Worm (Caenorhabditis elegans): ENCODE measurements around the gene W01D2.3.
A peak's percentile ranks its signal among the peaks of the same experiment; 100 is the strongest.

Gene W01D2.3

DNA sequence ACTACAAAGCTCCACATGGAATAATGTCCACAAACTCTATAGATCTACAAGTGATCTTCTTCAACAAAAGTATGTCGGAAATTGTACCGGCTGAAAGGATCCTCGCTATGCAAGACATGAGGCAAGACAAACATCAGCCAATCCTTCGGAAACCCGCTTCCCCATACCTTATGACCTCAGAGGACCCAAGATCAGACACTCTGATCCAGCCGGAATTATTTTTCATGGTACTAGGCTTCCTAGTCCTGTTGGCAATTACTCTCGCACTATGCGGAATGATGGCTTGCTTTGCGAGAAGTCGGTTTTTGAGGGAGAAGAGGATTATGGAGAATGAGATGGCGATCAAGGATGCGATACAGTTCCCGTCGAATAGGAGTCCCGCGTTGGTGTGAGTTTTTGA is 45.8 kb upstream of the W01D2.3 start:
- TF ChIP-seq efl-1 (optimal IDR thresholded peaks at IDR 0.05) (no peak), efl-1 (GFP tag; optimal IDR thresholded peaks at IDR 0.05 in 1 of 2) (peak in 1 of 2 experiments; percentile 76), rnt-1 (tag; optimal IDR thresholded peaks at IDR 0.05) (no peak)

DNA sequence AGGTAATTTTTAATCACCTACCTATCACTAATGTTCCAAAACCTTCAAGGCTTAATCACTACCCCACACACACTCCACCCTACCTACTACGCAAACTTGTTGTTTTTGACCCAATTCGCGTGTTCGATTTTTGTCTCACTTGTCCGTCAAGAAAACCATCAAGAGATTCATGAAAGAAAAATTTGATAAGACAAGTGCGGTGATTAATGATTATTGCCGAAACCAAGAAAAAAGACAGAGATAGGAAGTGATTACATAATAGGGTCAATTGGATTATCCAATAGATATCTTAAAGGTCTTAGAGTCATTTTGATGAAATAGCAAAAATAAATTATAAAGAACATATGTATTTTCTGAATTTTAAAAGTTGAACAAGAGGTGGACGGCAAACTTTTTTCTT is 40.1 kb upstream of the W01D2.3 start:
- TF ChIP-seq blmp-1 (tag; optimal IDR thresholded peaks at IDR 0.05) (peak; percentile 86), mdl-1 (tag; optimal IDR thresholded peaks at IDR 0.05) (no peak), elt-3 (tag; optimal IDR thresholded peaks at IDR 0.05) (peak in 1 of 6 experiments; percentile 35)

ce11 chrII:14843016-14843415 is 38.9 kb upstream of the W01D2.3 start, which contains the start of gene cdh-7:
TSS of gene cdh-7 (plus strand) at chrII:14843229.
- peak; percentile 84 for TF ChIP-seq blmp-1 (tag; optimal IDR thresholded peaks at IDR 0.05)
- TF ChIP-seq lsy-2 (tag; optimal IDR thresholded peaks at IDR 0.05), result no peak
- TF ChIP-seq elt-2 (tag; optimal IDR thresholded peaks at IDR 0.05), result no peak

ce11 chrII:14841253-14841652 is 37.1 kb upstream of the W01D2.3 start:
- TF ChIP-seq lsy-2 (tag; optimal IDR thresholded peaks at IDR 0.05), result peak in 1 of 2 experiments; percentile 43
- no peak for TF ChIP-seq unc-30 (tag; optimal IDR thresholded peaks at IDR 0.05)
- no peak for TF ChIP-seq jun-1 (tag; optimal IDR thresholded peaks at IDR 0.05)
- TF ChIP-seq lin-35 (GFP tag; optimal IDR thresholded peaks at IDR 0.05), result peak in 1 of 2 experiments; percentile 51
- TF ChIP-seq isw-1 (GFP tag; IDR thresholded peaks at IDR 0.05), result no peak
- peak; percentile 24 for TF ChIP-seq snu-23 (GFP tag; optimal IDR thresholded peaks at IDR 0.05)
- peak; percentile 82 for TF ChIP-seq nhr-20 (tag; optimal IDR thresholded peaks at IDR 0.05)
- no peak for TF ChIP-seq sup-37 (GFP tag; optimal IDR thresholded peaks at IDR 0.05)
- no peak for TF ChIP-seq grh-1 (GFP tag; IDR thresholded peaks at IDR 0.05)
- TF ChIP-seq nhr-76 (tag; optimal IDR thresholded peaks at IDR 0.05), result no peak

ce11 chrII:14838596-14839215 is 34.6 kb upstream of the W01D2.3 start:
- peak in 1 of 2 experiments; percentile 31 for TF ChIP-seq lin-35 (GFP tag; optimal IDR thresholded peaks at IDR 0.05)
- no peak for TF ChIP-seq zip-4 (GFP tag; optimal IDR thresholded peaks at IDR 0.05)
- peak; percentile 13 for TF ChIP-seq snu-23 (GFP tag; optimal IDR thresholded peaks at IDR 0.05)
- peak; percentile 38 for TF ChIP-seq nhr-71 (tag; optimal IDR thresholded peaks at IDR 0.05)
- TF ChIP-seq nhr-85 (tag), result peak; percentile 77
- peak; percentile 67 for TF ChIP-seq blmp-1 (tag; optimal IDR thresholded peaks at IDR 0.05)
- peak in 2 of 6 experiments; percentile 6 to 34 for TF ChIP-seq elt-3 (tag; optimal IDR thresholded peaks at IDR 0.05)
- TF ChIP-seq lin-14 (GFP tag; optimal IDR thresholded peaks at IDR 0.05), result peak; percentile 57
- peak in 1 of 2 experiments; percentile 5 for TF ChIP-seq mdl-1 (tag; optimal IDR thresholded peaks at IDR 0.05)
- TF ChIP-seq tbx-2 (tag; optimal IDR thresholded peaks at IDR 0.05), result peak; percentile 24
- no peak for TF ChIP-seq ets-5 (GFP tag; IDR thresholded peaks at IDR 0.05)
- peak; percentile 60 for TF ChIP-seq nhr-20 (tag; optimal IDR thresholded peaks at IDR 0.05)
- no peak for TF ChIP-seq aha-1 (tag; optimal IDR thresholded peaks at IDR 0.05)
- no peak for TF ChIP-seq vab-15 (tag; optimal IDR thresholded peaks at IDR 0.05)
- peak; percentile 9 for TF ChIP-seq snpc-4 (tag; optimal IDR thresholded peaks at IDR 0.05)
- peak; percentile 44 for TF ChIP-seq nhr-90 (tag; optimal IDR thresholded peaks at IDR 0.05; ENCODE audit: poor library complexity)

DNA sequence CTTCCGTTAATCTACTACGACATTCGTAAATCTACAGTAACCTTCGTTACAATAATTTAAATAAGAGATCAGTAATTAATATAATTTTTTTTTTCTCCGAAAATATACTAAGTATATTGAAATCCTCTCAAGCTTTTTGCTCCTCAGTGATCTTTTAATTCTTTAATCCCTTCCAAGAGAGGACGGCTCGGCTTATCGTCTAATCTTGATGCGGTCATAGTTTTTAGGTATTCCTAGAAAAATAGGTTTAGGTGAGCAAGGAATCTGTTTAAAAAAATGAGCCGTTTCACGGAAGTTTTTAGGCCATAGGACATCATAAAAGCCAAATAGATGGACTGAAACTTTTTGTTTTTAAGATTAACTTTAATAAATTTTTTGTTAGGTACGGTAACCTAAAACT is 27.9 kb upstream of the W01D2.3 start:
- no peak for TF ChIP-seq zip-4 (GFP tag; optimal IDR thresholded peaks at IDR 0.05)
- TF ChIP-seq nhr-47 (tag; optimal IDR thresholded peaks at IDR 0.05), result peak; percentile 36
- no peak for TF ChIP-seq ceh-63 (GFP tag; optimal IDR thresholded peaks at IDR 0.05)
- peak; percentile 28 for TF ChIP-seq sox-4 (tag; optimal IDR thresholded peaks at IDR 0.05)
- peak; percentile 6 for TF ChIP-seq pax-3 (tag; optimal IDR thresholded peaks at IDR 0.05)
- TF ChIP-seq dsc-1 (tag; optimal IDR thresholded peaks at IDR 0.05), result peak; percentile 94
- peak; percentile 42 for TF ChIP-seq egl-13 (tag; optimal IDR thresholded peaks at IDR 0.05)
- peak; percentile 12 for TF ChIP-seq nhr-71 (tag; optimal IDR thresholded peaks at IDR 0.05)
- TF ChIP-seq aha-1 (tag; optimal IDR thresholded peaks at IDR 0.05), result no peak
- peak; percentile 29 for TF ChIP-seq fkh-4 (tag; optimal IDR thresholded peaks at IDR 0.05; ENCODE audit: borderline replicate concordance)

Measured in whole organism, L1 larva.